Worm (Caenorhabditis elegans): ENCODE data around the gene ins-17.

Gene ins-17

ce11 chrIII:4504358-4504757, 27.0 kb upstream of the ins-17 start (continued):
- TF ChIP-seq lin-40 (tag; optimal IDR thresholded peaks at IDR 0.05): peak; percentile 1
- no peak for TF ChIP-seq sdz-38 (tag; optimal IDR thresholded peaks at IDR 0.05)
- no peak for TF ChIP-seq dpff-1 (tag; optimal IDR thresholded peaks at IDR 0.05)
- no peak for TF ChIP-seq D2030.7 (GFP tag; IDR thresholded peaks at IDR 0.05)
- no peak for TF ChIP-seq snpc-3.4 (tag; optimal IDR thresholded peaks at IDR 0.05)
- peak; percentile 36 for TF ChIP-seq chd-7 (tag; optimal IDR thresholded peaks at IDR 0.05)
- TF ChIP-seq K11D2.4 (GFP tag; IDR thresholded peaks at IDR 0.05): no peak
- TF ChIP-seq attf-5 (GFP tag; optimal IDR thresholded peaks at IDR 0.05): peak; percentile 33
- peak; percentile 73 for TF ChIP-seq nhr-80 (tag; optimal IDR thresholded peaks at IDR 0.05)

- TF ChIP-seq atf-7 (tag; optimal IDR thresholded peaks at IDR 0.05) (peak; percentile 94), nhr-80 (tag; optimal IDR thresholded peaks at IDR 0.05) (peak; percentile 61), athp-1 (tag; optimal IDR thresholded peaks at IDR 0.05) (no peak), lin-35 (GFP tag; optimal IDR thresholded peaks at IDR 0.05) (no peak), nfyb-1 (GFP tag; IDR thresholded peaks at IDR 0.05) (peak; percentile 48; the same call in 1 of the 2 replicates), Y56A3A.18 (GFP tag; IDR thresholded peaks at IDR 0.05) (no peak), F55B11.4 (tag; optimal IDR thresholded peaks at IDR 0.05; ENCODE audit: borderline replicate concordance, insufficient read depth) (no peak), bed-1 (GFP tag; IDR thresholded peaks at IDR 0.05) (no peak), lin-26 (GFP tag; IDR thresholded peaks at IDR 0.05) (no peak), zfh-2 (GFP tag; conservative IDR thresholded peaks at IDR 0.05) (0 out of 2 replicates have a peak, but pooled peaks have one; percentile 40)
Measured at ce11 chrIII:4502559-4503240, 25.3 kb upstream of the ins-17 start.

- TF ChIP-seq cebp-1 (GFP tag; IDR thresholded peaks at IDR 0.05): no peak
- no peak for TF ChIP-seq cebp-1 (tag; optimal IDR thresholded peaks at IDR 0.05)
- peak; percentile 27 for TF ChIP-seq madf-6 (GFP tag; IDR thresholded peaks at IDR 0.05)
- TF ChIP-seq dpff-1 (tag; optimal IDR thresholded peaks at IDR 0.05): no peak
- no peak for TF ChIP-seq akir-1 (GFP tag; optimal IDR thresholded peaks at IDR 0.05)
- TF ChIP-seq lsl-1 (GFP tag; optimal IDR thresholded peaks at IDR 0.05): no peak
- no peak for TF ChIP-seq ztf-28 (GFP tag; IDR thresholded peaks at IDR 0.05)
- no peak for TF ChIP-seq lsy-27 (tag; optimal IDR thresholded peaks at IDR 0.05; ENCODE audit: borderline replicate concordance, insufficient read depth)
- TF ChIP-seq ama-1 (optimal IDR thresholded peaks at IDR 0.05): peak; percentile 14
- no peak for TF ChIP-seq ama-1 (GFP tag; optimal IDR thresholded peaks at IDR 0.05)
- TF ChIP-seq nfya-1 (tag; optimal IDR thresholded peaks at IDR 0.05; ENCODE audit: borderline replicate concordance, insufficient read depth): no peak
- TF ChIP-seq snpc-1.1 (tag; optimal IDR thresholded peaks at IDR 0.05; ENCODE audit: insufficient read depth): no peak
- peak; percentile 27 for TF ChIP-seq snpc-1.3 (tag; optimal IDR thresholded peaks at IDR 0.05; ENCODE audit: insufficient read depth)
Measured at ce11 chrIII:4498938-4499337, 21.6 kb upstream of the ins-17 start, which contains the start of the genes C07G2.5 and atf-7. Gene C07G2.5, minus strand, starts transcription at chrIII:4499038. Gene atf-7, minus strand, starts transcription at chrIII:4499045.

ce11 chrIII:4496085-4496484, 18.7 kb upstream of the ins-17 start:
- TF ChIP-seq sdz-38 (tag; optimal IDR thresholded peaks at IDR 0.05) (no peak), nhr-90 (tag; optimal IDR thresholded peaks at IDR 0.05) (peak; percentile 53), hmg-20 (GFP tag; IDR thresholded peaks at IDR 0.05) (no peak), unc-62 (GFP tag; optimal IDR thresholded peaks at IDR 0.05) (peak; percentile 87), F57A8.1 (GFP tag; optimal IDR thresholded peaks at IDR 0.05) (no peak), F10E7.11 (tag; optimal IDR thresholded peaks at IDR 0.05) (no peak), mxl-1 (tag; optimal IDR thresholded peaks at IDR 0.05) (no peak), Y56A3A.18 (GFP tag; IDR thresholded peaks at IDR 0.05) (0 out of 2 replicates have a peak, but pooled peaks have one; percentile 56), chd-7 (tag; optimal IDR thresholded peaks at IDR 0.05) (peak; percentile 19), die-1 (tag; optimal IDR thresholded peaks at IDR 0.05) (no peak), ztf-28 (GFP tag; IDR thresholded peaks at IDR 0.05) (no peak), nhr-179 (tag; optimal IDR thresholded peaks at IDR 0.05) (no peak), pbrm-1 (GFP tag; IDR thresholded peaks at IDR 0.05) (0 out of 2 replicates have a peak, but pooled peaks have one; percentile 13), D2030.7 (GFP tag; IDR thresholded peaks at IDR 0.05) (no peak), let-526 (GFP tag; IDR thresholded peaks at IDR 0.05) (0 out of 2 replicates have a peak, but pooled peaks have one; percentile 20), ZK185.1 (tag; optimal IDR thresholded peaks at IDR 0.05; ENCODE audit: poor library complexity, severe bottlenecking) (peak; percentile 63), tbp1 (GFP tag; optimal IDR thresholded peaks at IDR 0.05) (peak; percentile 42), ztf-26 (tag; optimal IDR thresholded peaks at IDR 0.05) (peak; percentile 9)

Data from whole organism, young adult.